Worm (Caenorhabditis elegans) whole organism, L4/young adult: ENCODE results near the gene srw-133.

Source experiments
- W03F9.2 ChIP-seq: fragments of 150-350 bp; optimal IDR thresholded peaks from 2 replicates; lab custom pipeline; 2014; ENCODE audit warnings: missing biosample characterization, missing genetic modification characterization
- him-1 ChIP-seq: sonication (generic microtip); optimal IDR thresholded peaks from 2 replicates; lab custom pipeline; 2016; ENCODE audit warnings: missing genotype, missing genetic modification reagents, missing genetic modification characterization, missing compliant biosample characterization

DNA sequence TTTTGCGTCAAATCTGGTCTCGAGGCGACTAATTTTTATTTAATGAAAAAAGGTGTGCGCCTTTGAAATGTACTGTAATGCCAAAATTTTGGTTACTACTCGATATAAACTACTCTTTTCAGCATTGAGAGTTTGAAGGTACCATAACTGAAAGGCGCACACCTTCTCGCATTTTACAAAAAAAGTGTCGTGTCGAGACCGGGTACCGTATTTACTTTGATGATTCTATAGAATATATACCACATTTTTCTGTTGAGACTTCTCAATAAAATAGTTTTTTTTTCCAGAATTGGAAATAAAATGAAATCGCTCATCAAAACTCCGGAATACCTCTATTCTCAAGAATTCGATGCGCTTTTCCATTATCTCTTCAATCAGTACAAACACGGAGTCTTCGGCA lies 48.4 kb upstream of the srw-133 start, which contains the start of gene Y45G5AM.4:
- TF ChIP-seq W03F9.2 (tag; lab: Kevin White, UChicago) (no peak), him-1 (tag; lab: Kevin White, UChicago) (no peak)
